Fruit fly (Drosophila melanogaster) whole organism, embryonic: Measurements from ENCODE around the gene IntS6.

ENCODE experiments used
- ATbp ChIP-seq: fragments of 200-800 bp; sonication (Bioruptor generic); optimal IDR thresholded peaks from 2 replicates; lab custom pipeline; 2017; ENCODE audit warnings: missing biosample characterization, mild to moderate bottlenecking, missing genetic modification characterization, missing genetic modification reagents
- Ada2b ChIP-seq: fragments of 200-800 bp; sonication (Bioruptor generic); IDR thresholded peaks from 2 replicates; pipeline ENCODE4 v1.3.6; 2022; ENCODE audit warnings: missing biosample characterization, missing genetic modification characterization
- Antp ChIP-seq: fragments of 200-800 bp; sonication (Bioruptor generic); optimal IDR thresholded peaks from 3 replicates; lab custom pipeline; 2016; ENCODE audit warnings: missing biosample characterization, missing genetic modification characterization
- B-H1 ChIP-seq: fragments of 200-800 bp; sonication (Bioruptor generic); IDR thresholded peaks from 3 replicates; pipeline ENCODE4 v1.3.6; 2022; ENCODE audit warnings: missing biosample characterization, missing genetic modification characterization
- B-H2 ChIP-seq: fragments of 200-800 bp; sonication (Bioruptor generic); optimal IDR thresholded peaks from 2 replicates; lab custom pipeline; 2018; ENCODE audit warnings: missing biosample characterization, mild to moderate bottlenecking, missing genetic modification characterization
- CG10462 ChIP-seq: fragments of 200-800 bp; sonication (Bioruptor generic); optimal IDR thresholded peaks from 2 replicates; lab custom pipeline; 2016; ENCODE audit warnings: missing biosample characterization, missing genetic modification characterization
- CG10979 ChIP-seq: fragments of 200-800 bp; sonication (Bioruptor generic); optimal IDR thresholded peaks from 2 replicates; lab custom pipeline; 2018; ENCODE audit warnings: missing biosample characterization, mild to moderate bottlenecking, missing genetic modification characterization, moderate library complexity
- CG11398 ChIP-seq: fragments of 200-800 bp; sonication (Bioruptor generic); optimal IDR thresholded peaks from 2 replicates; lab custom pipeline; 2016; ENCODE audit warnings: missing biosample characterization, missing genetic modification characterization
- CG11560 ChIP-seq: fragments of 200-800 bp; sonication (Bioruptor generic); IDR thresholded peaks from 3 replicates; pipeline ENCODE4 v1.3.6; 2022; ENCODE audit warnings: missing biosample characterization, missing genetic modification characterization
- CG11696 ChIP-seq: fragments of 200-800 bp; sonication (Bioruptor generic); IDR thresholded peaks from 2 replicates; pipeline ENCODE4 v1.3.6; 2022; ENCODE audit warnings: missing biosample characterization, missing genetic modification characterization
- CG12071 ChIP-seq: fragments of 200-800 bp; sonication (Bioruptor generic); optimal IDR thresholded peaks from 3 replicates; lab custom pipeline; 2018; ENCODE audit warnings: missing biosample characterization, mild to moderate bottlenecking, missing genetic modification characterization
- CG12219 ChIP-seq: fragments of 200-800 bp; sonication (Bioruptor generic); optimal IDR thresholded peaks from 3 replicates; lab custom pipeline; 2018; ENCODE audit warnings: missing biosample characterization, mild to moderate bottlenecking, missing genetic modification characterization
- CG14710 ChIP-seq: fragments of 200-800 bp; sonication (Bioruptor generic); optimal IDR thresholded peaks from 3 replicates; lab custom pipeline; 2019; ENCODE audit warnings: missing biosample characterization, mild to moderate bottlenecking, missing genetic modification characterization, moderate library complexity
- CG14965 ChIP-seq: fragments of 200-800 bp; sonication (Bioruptor generic); optimal IDR thresholded peaks from 2 replicates; lab custom pipeline; 2016; ENCODE audit warnings: missing biosample characterization, missing genetic modification characterization, borderline replicate concordance
- CG17328 ChIP-seq: fragments of 200-800 bp; sonication (Bioruptor generic); IDR thresholded peaks from 2 replicates; pipeline ENCODE4 v1.3.6; 2022; ENCODE audit warnings: missing biosample characterization, missing genetic modification characterization
- CG17802 ChIP-seq: fragments of 200-800 bp; sonication (Bioruptor generic); optimal IDR thresholded peaks from 2 replicates; lab custom pipeline; 2018; ENCODE audit warnings: missing biosample characterization, mild to moderate bottlenecking, missing genetic modification characterization, moderate library complexity
- CG18764 ChIP-seq: fragments of 200-800 bp; sonication (Bioruptor generic); optimal IDR thresholded peaks from 3 replicates; lab custom pipeline; 2016; ENCODE audit warnings: missing biosample characterization, missing genetic modification characterization
- CG2202 ChIP-seq: fragments of 200-800 bp; sonication (Bioruptor generic); optimal IDR thresholded peaks from 2 replicates; lab custom pipeline; 2018; ENCODE audit warnings: missing biosample characterization, mild to moderate bottlenecking, missing genetic modification characterization
- CG2712 ChIP-seq: fragments of 200-800 bp; optimal IDR thresholded peaks from 3 replicates; lab custom pipeline; 2019; ENCODE audit warnings: missing biosample characterization, mild to moderate bottlenecking, missing genetic modification characterization, moderate library complexity
- CG32772 ChIP-seq: fragments of 200-800 bp; sonication (Bioruptor generic); IDR thresholded peaks from 2 replicates; pipeline ENCODE4 v1.3.6; 2022; ENCODE audit warnings: missing biosample characterization, missing genetic modification characterization
- CG33557 ChIP-seq: fragments of 200-800 bp; sonication (Bioruptor generic); optimal IDR thresholded peaks from 2 replicates; lab custom pipeline; 2019; ENCODE audit warnings: missing biosample characterization, mild to moderate bottlenecking, missing genetic modification characterization, moderate library complexity
- CG42726 ChIP-seq: fragments of 200-800 bp; sonication (Bioruptor generic); IDR thresholded peaks from 2 replicates; pipeline ENCODE4 v1.3.6; 2022; ENCODE audit warnings: missing biosample characterization, missing genetic modification characterization; ENCODE audit not compliant: partially characterized antibody
- CG5180 ChIP-seq: fragments of 200-800 bp; sonication (Bioruptor generic); optimal IDR thresholded peaks from 3 replicates; lab custom pipeline; 2017; ENCODE audit warnings: missing biosample characterization, missing genetic modification characterization, mild to moderate bottlenecking, moderate library complexity, missing genetic modification reagents
- CG6813 ChIP-seq: fragments of 200-800 bp; sonication (Bioruptor generic); optimal IDR thresholded peaks from 2 replicates; lab custom pipeline; 2017; ENCODE audit warnings: missing biosample characterization, missing genetic modification characterization, mild to moderate bottlenecking, moderate library complexity, missing genetic modification reagents
- Camta ChIP-seq: fragments of 200-800 bp; sonication (Bioruptor generic); optimal IDR thresholded peaks from 2 replicates; lab custom pipeline; 2016; ENCODE audit warnings: missing biosample characterization, missing genetic modification characterization
- Dip3 ChIP-seq: fragments of 200-800 bp; sonication (Bioruptor generic); optimal IDR thresholded peaks from 3 replicates; lab custom pipeline; 2016; ENCODE audit warnings: missing biosample characterization, missing genetic modification characterization
- Dll ChIP-seq: fragments of 200-800 bp; sonication (Bioruptor generic); IDR thresholded peaks from 4 replicates; pipeline ENCODE4 v1.3.6; 2022; ENCODE audit warnings: missing biosample characterization, missing genetic modification characterization; ENCODE audit not compliant: partially characterized antibody
- H15 ChIP-seq: fragments of 200-800 bp; sonication (Bioruptor generic); IDR thresholded peaks from 3 replicates; pipeline ENCODE4 v1.3.6; 2022; ENCODE audit warnings: missing biosample characterization, missing genetic modification characterization
- Hsf ChIP-seq: fragments of 200-800 bp; sonication (Bioruptor generic); optimal IDR thresholded peaks from 3 replicates; lab custom pipeline; 2016; ENCODE audit warnings: missing biosample characterization, missing genetic modification characterization
- Mad ChIP-seq: fragments of 200-800 bp; sonication (Bioruptor generic); optimal IDR thresholded peaks from 2 replicates; lab custom pipeline; 2016; ENCODE audit warnings: missing biosample characterization, missing genetic modification characterization
- NfI ChIP-seq: fragments of 200-800 bp; sonication (Bioruptor generic); optimal IDR thresholded peaks from 3 replicates; lab custom pipeline; 2018; ENCODE audit warnings: missing biosample characterization, mild to moderate bottlenecking, missing genetic modification characterization, moderate library complexity
- Tbp ChIP-seq: fragments of >200 bp; optimal IDR thresholded peaks from 2 replicates; lab custom pipeline; 2018; ENCODE audit warnings: missing biosample characterization, missing genetic modification characterization
- ash1 ChIP-seq: fragments of 200-800 bp; sonication (Bioruptor generic); optimal IDR thresholded peaks from 2 replicates; lab custom pipeline; 2018; ENCODE audit warnings: missing biosample characterization, mild to moderate bottlenecking, missing genetic modification characterization
- bowl ChIP-seq: fragments of 200-800 bp; sonication (Bioruptor generic); IDR thresholded peaks from 2 replicates; pipeline ENCODE4 v1.3.6; 2022; ENCODE audit warnings: missing biosample characterization, missing genetic modification characterization
- croc ChIP-seq: fragments of 200-800 bp; sonication (Bioruptor generic); conservative IDR thresholded peaks from 3 replicates; pipeline ENCODE4 v1.3.6; 2022; ENCODE audit warnings: missing biosample characterization, missing genetic modification characterization
- danr ChIP-seq: fragments of 200-800 bp; sonication (Bioruptor generic); IDR thresholded peaks from 2 replicates; pipeline ENCODE4 v1.3.6; 2022; ENCODE audit warnings: missing biosample characterization, missing genetic modification characterization
- eve ChIP-seq, 2 experiments: fragments of >200 bp; optimal IDR thresholded peaks; 2 replicates each; lab custom pipeline; 2017; ENCODE audit warnings: missing biosample characterization in 2 of 2, missing genetic modification characterization in 2 of 2
- eyg ChIP-seq: fragments of 200-800 bp; sonication (Bioruptor generic); optimal IDR thresholded peaks from 3 replicates; lab custom pipeline; 2016; ENCODE audit warnings: missing biosample characterization, missing genetic modification characterization
- ftz-f1 ChIP-seq: fragments of 200-800 bp; sonication (Bioruptor generic); optimal IDR thresholded peaks from 2 replicates; lab custom pipeline; 2016; ENCODE audit warnings: missing biosample characterization, missing genetic modification characterization
- fu2 ChIP-seq: fragments of 200-800 bp; sonication (Bioruptor generic); optimal IDR thresholded peaks from 2 replicates; lab custom pipeline; 2016; ENCODE audit warnings: missing biosample characterization, missing genetic modification characterization
- gsb ChIP-seq: fragments of 200-800 bp; sonication (Bioruptor generic); IDR thresholded peaks from 2 replicates; pipeline ENCODE4 v1.3.6; 2022; ENCODE audit warnings: missing biosample characterization, missing genetic modification characterization
- gt ChIP-seq: fragments of 200-800 bp; sonication (Bioruptor generic); IDR thresholded peaks from 2 replicates; pipeline ENCODE4 v1.3.6; 2022; ENCODE audit warnings: missing biosample characterization, missing genetic modification characterization
- knrl ChIP-seq: fragments of 200-800 bp; sonication (Bioruptor generic); IDR thresholded peaks from 3 replicates; pipeline ENCODE4 v1.3.6; 2022; ENCODE audit warnings: missing biosample characterization, missing genetic modification characterization; ENCODE audit not compliant: partially characterized antibody
- oc ChIP-seq: fragments of 200-800 bp; sonication (Bioruptor generic); optimal IDR thresholded peaks from 2 replicates; lab custom pipeline; 2018; ENCODE audit warnings: missing biosample characterization, mild to moderate bottlenecking, missing genetic modification characterization, moderate library complexity
- odd ChIP-seq: fragments of 200-800 bp; sonication (Bioruptor generic); optimal IDR thresholded peaks from 2 replicates; lab custom pipeline; 2017; ENCODE audit warnings: missing biosample characterization, mild to moderate bottlenecking, missing genetic modification characterization
- peb ChIP-seq: fragments of 200-800 bp; sonication (Bioruptor generic); IDR thresholded peaks from 2 replicates; pipeline ENCODE4 v1.3.6; 2022; ENCODE audit warnings: missing biosample characterization, missing genetic modification characterization
- pfk ChIP-seq: fragments of 200-800 bp; sonication (Bioruptor generic); optimal IDR thresholded peaks from 2 replicates; lab custom pipeline; 2018; ENCODE audit warnings: missing biosample characterization, mild to moderate bottlenecking, missing genetic modification characterization, moderate library complexity
- repo ChIP-seq: fragments of 200-800 bp; sonication (Bioruptor generic); optimal IDR thresholded peaks from 2 replicates; lab custom pipeline; 2016; ENCODE audit warnings: missing biosample characterization, missing genetic modification characterization
- trem ChIP-seq: fragments of 200-800 bp; optimal IDR thresholded peaks from 3 replicates; lab custom pipeline; 2019; ENCODE audit warnings: missing biosample characterization, mild to moderate bottlenecking, missing genetic modification characterization, moderate library complexity
- wek ChIP-seq: fragments of 200-800 bp; sonication (Bioruptor generic); optimal IDR thresholded peaks from 3 replicates; lab custom pipeline; 2018; ENCODE audit warnings: missing biosample characterization, mild to moderate bottlenecking, missing genetic modification characterization, moderate library complexity

Gene IntS6

DNA sequence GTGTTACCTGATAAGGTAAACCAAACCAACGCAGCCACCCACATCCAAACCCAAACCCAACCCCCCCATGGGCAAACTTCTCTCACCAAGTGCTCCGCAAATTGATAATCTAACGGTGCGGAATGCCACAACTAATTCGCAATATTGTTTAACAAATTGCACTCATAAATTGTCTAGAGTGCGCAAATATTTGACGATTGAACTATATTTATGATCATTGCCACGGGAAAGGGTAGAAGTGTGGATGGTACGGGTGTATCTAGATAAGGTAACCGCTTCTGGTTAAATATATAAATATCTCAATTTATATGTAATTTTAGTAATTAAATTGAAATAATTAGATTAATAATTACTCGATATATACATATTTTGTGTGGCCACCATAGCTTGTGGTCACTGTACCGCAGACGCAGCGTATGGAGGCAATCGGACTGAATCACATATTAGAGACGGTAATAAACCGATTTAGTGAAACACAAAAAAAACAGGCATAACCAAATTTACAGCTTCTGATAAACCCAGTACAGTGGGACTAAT, 28.5 kb downstream of the IntS6 start (continued):
- peak; percentile 32 for TF ChIP-seq CG12219 (GFP tag; lab: Kevin White, UChicago)
- TF ChIP-seq gt (GFP tag; lab: Robert Waterston, UW), result no peak
- TF ChIP-seq CG2202 (tag; lab: Kevin White, UChicago), result no peak
- no peak for TF ChIP-seq Hsf (GFP tag; lab: Kevin White, UChicago)
- TF ChIP-seq ftz-f1 (GFP tag; lab: Kevin White, UChicago), result no peak
- peak; percentile 65 for TF ChIP-seq NfI
- no peak for TF ChIP-seq CG17802 (tag; lab: Kevin White, UChicago)
- no peak for TF ChIP-seq CG33557
- no peak for TF ChIP-seq CG11398 (GFP tag; lab: Kevin White, UChicago)
- TF ChIP-seq H15 (GFP tag; lab: Robert Waterston, UW), result no peak
- no peak for TF ChIP-seq oc (tag; lab: Kevin White, UChicago)
- TF ChIP-seq CG32772 (GFP tag; lab: Robert Waterston, UW), result no peak
- peak; percentile 14 for TF ChIP-seq Dip3 (GFP tag; lab: Kevin White, UChicago)
- TF ChIP-seq CG11560 (tag; lab: Robert Waterston, UW), result peak; percentile 39; the same call in 1 of the 3 replicates
- TF ChIP-seq Dll (GFP tag; lab: Robert Waterston, UW), result no peak
- 0 out of 2 replicates have a peak, but pooled peaks have one; percentile 20 for TF ChIP-seq danr (GFP tag; lab: Robert Waterston, UW)
- TF ChIP-seq B-H2, result peak; percentile 88
- no peak for TF ChIP-seq ATbp (GFP tag; lab: Kevin White, UChicago)
- no peak for TF ChIP-seq peb (GFP tag; lab: Robert Waterston, UW)
- no peak for TF ChIP-seq croc (GFP tag; lab: Robert Waterston, UW)
- no peak for TF ChIP-seq CG42726
- TF ChIP-seq CG14965 (GFP tag; lab: Kevin White, UChicago), result no peak
- peak; percentile 43 for TF ChIP-seq CG17328 (GFP tag; lab: Robert Waterston, UW)
- peak; percentile 78 for TF ChIP-seq Ada2b (GFP tag; lab: Robert Waterston, UW)
- no peak for TF ChIP-seq repo (GFP tag; lab: Kevin White, UChicago)
- peak; percentile 22 for TF ChIP-seq CG12071 (GFP tag; lab: Kevin White, UChicago)
- no peak for TF ChIP-seq Camta (GFP tag; lab: Kevin White, UChicago)
- peak; percentile 18; the same call in 1 of the 3 replicates for TF ChIP-seq B-H1 (GFP tag; lab: Robert Waterston, UW)
- TF ChIP-seq eve (GFP tag; optimal IDR thresholded peaks at IDR 0.05; lab: Kevin White, UChicago), result no peak
- TF ChIP-seq Tbp (GFP tag; lab: Kevin White, UChicago), result no peak
- peak; percentile 33 for TF ChIP-seq CG6813 (GFP tag; lab: Kevin White, UChicago)
- TF ChIP-seq odd (GFP tag; lab: Kevin White, UChicago), result peak; percentile 11
- TF ChIP-seq trem (tag; lab: Kevin White, UChicago), result no peak
- no peak for TF ChIP-seq CG14710 (tag; lab: Kevin White, UChicago)
- no peak for TF ChIP-seq knrl (GFP tag; lab: Robert Waterston, UW)
- TF ChIP-seq bowl (GFP tag; lab: Robert Waterston, UW), result peak; percentile 49; the same call in 1 of the 2 replicates
- no peak for TF ChIP-seq CG10462 (GFP tag; lab: Kevin White, UChicago)
- no peak for TF ChIP-seq wek (GFP tag; lab: Kevin White, UChicago)
- TF ChIP-seq ash1 (GFP tag; lab: Kevin White, UChicago), result no peak
- no peak for TF ChIP-seq pfk (GFP tag; lab: Kevin White, UChicago)
- no peak for TF ChIP-seq CG10979 (tag; lab: Kevin White, UChicago)
- TF ChIP-seq Antp (GFP tag; lab: Kevin White, UChicago), result no peak
- TF ChIP-seq fu2 (GFP tag; lab: Kevin White, UChicago), result no peak
- TF ChIP-seq CG11696 (GFP tag; lab: Robert Waterston, UW), result 0 out of 2 replicates have a peak, but pooled peaks have one; percentile 12
- no peak for TF ChIP-seq eyg (GFP tag; lab: Kevin White, UChicago)
- peak; percentile 51; the same call in 1 of the 2 replicates for TF ChIP-seq gsb
- no peak for TF ChIP-seq Mad (GFP tag; lab: Kevin White, UChicago)
- no peak for TF ChIP-seq CG5180 (GFP tag; lab: Kevin White, UChicago)
- peak; percentile 23 for TF ChIP-seq CG18764 (GFP tag; lab: Kevin White, UChicago)
- TF ChIP-seq CG2712 (tag; lab: Kevin White, UChicago), result peak; percentile 56
